Worm (Caenorhabditis elegans) whole organism, L3 larva: ENCODE results near the gene vrk-1.
"Not testable (repeated sequence)": the region's sequence is repeated elsewhere in the genome, so short reads cannot be mapped to it uniquely, and the experiment has no call there.

Experiments used
- R02D3.7 ChIP-seq: fragments of 150-350 bp; optimal IDR thresholded peaks from 2 replicates; lab custom pipeline; 2014; ENCODE audit warnings: missing biosample characterization, missing genetic modification characterization
- ZK546.5 ChIP-seq: sonication (generic microtip); optimal IDR thresholded peaks from 2 replicates; lab custom pipeline; 2017; ENCODE audit warnings: missing biosample characterization, missing genetic modification characterization
- aly-2 ChIP-seq: fragments of 150-350 bp; optimal IDR thresholded peaks from 2 replicates; lab custom pipeline; 2014; ENCODE audit warnings: missing biosample characterization, missing genetic modification characterization
- ama-1 ChIP-seq: fragments of 150-350 bp; optimal IDR thresholded peaks from 2 replicates; lab custom pipeline; 2018
- ceh-16 ChIP-seq: sonication (generic microtip); optimal IDR thresholded peaks from 2 replicates; lab custom pipeline; 2017; ENCODE audit warnings: missing biosample characterization, missing genetic modification characterization
- ceh-28 ChIP-seq: fragments of 150-350 bp; optimal IDR thresholded peaks from 2 replicates; lab custom pipeline; 2014; ENCODE audit warnings: missing biosample characterization, missing genetic modification reagents, missing genetic modification characterization
- ceh-82 ChIP-seq: fragments of 150-350 bp; optimal IDR thresholded peaks from 2 replicates; lab custom pipeline; 2014; ENCODE audit warnings: missing biosample characterization, missing genetic modification characterization
- ceh-9 ChIP-seq: sonication (generic microtip); optimal IDR thresholded peaks from 2 replicates; lab custom pipeline; 2018; ENCODE audit warnings: missing biosample characterization, missing genetic modification characterization
- daf-12 ChIP-seq: fragments of 150-350 bp; optimal IDR thresholded peaks from 2 replicates; lab custom pipeline; 2014; ENCODE audit warnings: missing biosample characterization, missing genetic modification reagents, missing genetic modification characterization
- egl-27 ChIP-seq: sonication (generic microtip); optimal IDR thresholded peaks from 4 replicates; lab custom pipeline; 2017; ENCODE audit warnings: missing biosample characterization, missing genetic modification reagents, missing genetic modification characterization
- egl-5 ChIP-seq: fragments of 150-350 bp; optimal IDR thresholded peaks from 2 replicates; lab custom pipeline; 2017; ENCODE audit warnings: missing biosample characterization, missing genetic modification reagents, missing genetic modification characterization, inconsistent platforms
- elt-1 ChIP-seq: fragments of 150-350 bp; optimal IDR thresholded peaks from 2 replicates; lab custom pipeline; 2014; ENCODE audit warnings: missing biosample characterization, missing genetic modification characterization
- elt-2 ChIP-seq: sonication (generic microtip); optimal IDR thresholded peaks from 2 replicates; lab custom pipeline; 2016; ENCODE audit warnings: missing genetic modification reagents, mild to moderate bottlenecking, missing genetic modification characterization, missing compliant biosample characterization
- elt-3 ChIP-seq, 3 experiments: fragments of 150-350 bp in 1 of 3; sonication (generic microtip) in 2 of 3; optimal IDR thresholded peaks; 2 replicates in 2 of 3; 4 replicates in 1 of 3; lab custom pipeline; 2014 to 2017; ENCODE audit warnings: missing biosample characterization in 3 of 3, missing genetic modification characterization in 3 of 3
- eor-1 ChIP-seq, 2 experiments: fragments of 150-350 bp; optimal IDR thresholded peaks; 2 replicates each; lab custom pipeline; 2014 to 2018; ENCODE audit warnings: missing biosample characterization in 2 of 2, missing genetic modification characterization in 2 of 2
- fkh-10 ChIP-seq: sonication (generic microtip); optimal IDR thresholded peaks from 2 replicates; lab custom pipeline; 2017; ENCODE audit warnings: missing biosample characterization, missing genetic modification reagents, missing genetic modification characterization
- fkh-2 ChIP-seq: fragments of 150-350 bp; optimal IDR thresholded peaks from 2 replicates; lab custom pipeline; 2014; ENCODE audit warnings: missing biosample characterization, missing genetic modification reagents, missing genetic modification characterization
- fos-1 ChIP-seq: fragments of 150-350 bp; optimal IDR thresholded peaks from 2 replicates; lab custom pipeline; 2014; ENCODE audit warnings: missing biosample characterization, missing genetic modification characterization
- hmg-11 ChIP-seq: sonication (generic microtip); optimal IDR thresholded peaks from 2 replicates; lab custom pipeline; 2016; ENCODE audit warnings: missing genetic modification characterization, missing compliant biosample characterization
- jun-1 ChIP-seq: fragments of 150-350 bp; optimal IDR thresholded peaks from 2 replicates; lab custom pipeline; 2014; ENCODE audit warnings: missing biosample characterization, missing genetic modification reagents, missing genetic modification characterization
- lin-15B ChIP-seq: fragments of 150-350 bp; optimal IDR thresholded peaks from 2 replicates; lab custom pipeline; 2014; ENCODE audit warnings: missing biosample characterization, missing genetic modification characterization
- lin-39 ChIP-seq: fragments of 150-350 bp; optimal IDR thresholded peaks from 2 replicates; lab custom pipeline; 2018; ENCODE audit warnings: missing biosample characterization, missing genetic modification reagents, missing genetic modification characterization
- lsy-12 ChIP-seq: sonication (generic microtip); optimal IDR thresholded peaks from 2 replicates; lab custom pipeline; 2016; ENCODE audit warnings: mild to moderate bottlenecking, missing genetic modification characterization, missing compliant biosample characterization
- mdl-1 ChIP-seq: fragments of 150-350 bp; optimal IDR thresholded peaks from 2 replicates; lab custom pipeline; 2014; ENCODE audit warnings: missing biosample characterization, missing genetic modification characterization
- mml-1 ChIP-seq: fragments of 150-350 bp; sonication (generic microtip); optimal IDR thresholded peaks from 3 replicates; lab custom pipeline; 2014; ENCODE audit warnings: missing biosample characterization, missing genetic modification characterization
- nhr-11 ChIP-seq: fragments of 150-350 bp; optimal IDR thresholded peaks from 2 replicates; lab custom pipeline; 2014; ENCODE audit warnings: missing biosample characterization, missing genetic modification characterization
- nhr-23 ChIP-seq: fragments of 150-350 bp; optimal IDR thresholded peaks from 2 replicates; lab custom pipeline; 2014; ENCODE audit warnings: missing biosample characterization, missing genetic modification reagents, missing genetic modification characterization
- nhr-237 ChIP-seq: fragments of 150-350 bp; optimal IDR thresholded peaks from 2 replicates; lab custom pipeline; 2014; ENCODE audit warnings: missing biosample characterization, missing genetic modification characterization
- nhr-25 ChIP-seq: sonication (generic microtip); optimal IDR thresholded peaks from 2 replicates; lab custom pipeline; 2017; ENCODE audit warnings: missing biosample characterization, missing genetic modification characterization
- nhr-28 ChIP-seq: fragments of 150-350 bp; optimal IDR thresholded peaks from 2 replicates; lab custom pipeline; 2014; ENCODE audit warnings: missing biosample characterization, missing genetic modification characterization
- nhr-43 ChIP-seq: sonication (generic microtip); optimal IDR thresholded peaks from 2 replicates; lab custom pipeline; 2016; ENCODE audit warnings: mild to moderate bottlenecking, missing genetic modification characterization, missing compliant biosample characterization; ENCODE audit not compliant: poor library complexity, severe bottlenecking
- nhr-67 ChIP-seq: fragments of 150-350 bp; optimal IDR thresholded peaks from 2 replicates; lab custom pipeline; 2014; ENCODE audit warnings: missing biosample characterization, missing genetic modification characterization
- nhr-76 ChIP-seq: fragments of 150-350 bp; sonication (generic microtip); optimal IDR thresholded peaks from 5 replicates; lab custom pipeline; 2014; ENCODE audit warnings: missing biosample characterization, missing genetic modification characterization
- nhr-77 ChIP-seq: fragments of 150-350 bp; optimal IDR thresholded peaks from 2 replicates; lab custom pipeline; 2014; ENCODE audit warnings: missing biosample characterization, missing genetic modification characterization
- pqm-1 ChIP-seq: fragments of 150-350 bp; optimal IDR thresholded peaks from 2 replicates; lab custom pipeline; 2017; ENCODE audit warnings: missing biosample characterization, missing genetic modification characterization, inconsistent platforms
- sea-2 ChIP-seq: fragments of 150-350 bp; sonication (generic microtip); optimal IDR thresholded peaks from 4 replicates; lab custom pipeline; 2014; ENCODE audit warnings: missing biosample characterization, missing genetic modification reagents, missing genetic modification characterization
- skn-1 ChIP-seq: fragments of 150-350 bp; optimal IDR thresholded peaks from 2 replicates; lab custom pipeline; 2014; ENCODE audit warnings: missing biosample characterization, missing genetic modification characterization
- snpc-4 ChIP-seq: fragments of 150-350 bp; optimal IDR thresholded peaks from 2 replicates; lab custom pipeline; 2014; ENCODE audit warnings: missing biosample characterization, missing genetic modification characterization
- tbx-2 ChIP-seq: sonication (generic microtip); optimal IDR thresholded peaks from 2 replicates; lab custom pipeline; 2016; ENCODE audit warnings: mild to moderate bottlenecking, missing genetic modification characterization, missing compliant biosample characterization
- unc-39 ChIP-seq: sonication (generic microtip); optimal IDR thresholded peaks from 4 replicates; lab custom pipeline; 2017; ENCODE audit warnings: missing biosample characterization, missing genetic modification characterization
- unc-62 ChIP-seq: fragments of 150-350 bp; sonication (generic microtip); optimal IDR thresholded peaks from 4 replicates; lab custom pipeline; 2014; ENCODE audit warnings: missing biosample characterization, missing genetic modification reagents, missing genetic modification characterization
- ztf-11 ChIP-seq: fragments of 150-350 bp; optimal IDR thresholded peaks from 2 replicates; lab custom pipeline; 2014; ENCODE audit warnings: missing biosample characterization, missing genetic modification characterization
- ztf-4 ChIP-seq: fragments of 150-350 bp; optimal IDR thresholded peaks from 2 replicates; lab custom pipeline; 2014; ENCODE audit warnings: missing biosample characterization, missing genetic modification characterization

The vrk-1 gene

DNA sequence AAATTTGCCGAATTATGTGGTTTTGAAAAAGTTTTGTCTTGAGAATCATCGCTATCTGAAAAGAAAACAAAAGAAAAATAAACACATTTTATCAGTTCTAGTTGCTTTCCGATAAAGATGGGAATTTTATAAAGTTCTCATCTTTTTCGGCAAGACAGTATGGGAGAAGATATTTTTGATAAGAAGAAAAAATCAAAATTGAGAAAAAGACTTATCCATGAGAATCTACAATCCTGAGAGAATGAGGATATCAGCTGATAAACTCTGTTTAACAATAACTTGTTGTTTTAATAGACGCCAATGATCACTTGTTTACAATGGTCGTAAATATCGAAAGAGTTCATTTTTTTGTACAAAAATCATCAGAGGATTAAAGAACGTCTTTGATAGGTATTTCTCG, 45.7 kb upstream of the vrk-1 start, which contains the start of gene F55C12.6:
F55C12.6 (minus strand) TSS at position 101 of the 400 bp plus-strand sequence.
- TF ChIP-seq elt-1 (no peak), nhr-25 (no peak), ztf-4 (tag; lab: Kevin White, UChicago) (no peak), ztf-11 (tag; lab: Kevin White, UChicago) (no peak), nhr-43 (no peak)

DNA sequence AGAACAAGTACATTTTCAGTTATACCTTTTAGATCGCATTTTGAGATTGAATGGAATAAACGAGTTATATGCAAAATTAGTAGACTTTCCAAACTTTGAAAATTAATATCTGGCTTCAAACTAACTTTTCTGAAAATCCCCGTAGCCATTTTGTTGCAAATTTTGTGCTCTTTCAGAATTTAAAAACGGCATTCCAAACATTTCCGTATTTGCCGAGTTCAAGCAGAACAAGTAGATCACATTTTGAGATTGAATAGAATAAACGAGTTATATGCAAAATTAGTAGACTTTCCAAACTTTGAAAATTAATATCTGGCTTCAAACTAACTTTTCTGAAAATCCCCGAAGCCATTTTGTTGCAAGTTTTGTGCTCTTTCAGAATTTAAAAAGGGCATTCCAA, 45.3 kb upstream of the vrk-1 start, which contains the start of gene F55C12.2:
F55C12.2 (plus strand) TSS at position 301 of the 400 bp plus-strand sequence.
- TF ChIP-seq fos-1 (tag; lab: Kevin White, UChicago); fkh-10 (GFP tag; lab: Kevin White, UChicago); eor-1 (tag; optimal IDR thresholded peaks at IDR 0.05; lab: Kevin White, UChicago): not testable (repeated sequence)
- TF ChIP-seq, all 47 proteins: peak for 0; not testable (repeated sequence) for 47

- TF ChIP-seq nhr-23 (tag; lab: Kevin White, UChicago) = peak; percentile 19
- TF ChIP-seq nhr-25 = peak; percentile 90
- TF ChIP-seq nhr-237 = no peak
- no peak for TF ChIP-seq ztf-4 (tag; lab: Kevin White, UChicago)
- no peak for TF ChIP-seq fkh-2 (tag; lab: Kevin White, UChicago)
- TF ChIP-seq, all 47 proteins: peak for 2
Observed at ce11 chrII:5880677-5881076, 41.1 kb upstream of the vrk-1 start.

DNA sequence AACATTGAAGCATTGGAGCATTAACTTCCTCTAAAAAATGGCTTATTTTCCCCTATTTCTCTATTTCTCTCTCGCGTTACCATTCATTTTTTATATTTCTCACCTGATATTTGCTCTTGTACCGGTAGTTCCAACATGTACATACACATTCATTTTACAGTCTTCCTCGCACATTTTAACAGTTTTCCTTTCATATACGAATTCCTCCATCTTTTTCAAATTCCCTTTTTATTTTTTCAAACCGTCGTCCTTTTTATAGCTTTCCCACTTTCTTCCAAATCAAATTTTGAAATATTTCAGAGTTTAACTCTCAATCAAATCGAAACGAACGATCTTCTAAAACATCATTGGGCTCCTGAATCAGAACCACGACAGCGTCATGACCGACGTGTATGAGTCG, 37.5 kb upstream of the vrk-1 start, which contains the start of gene rfip-1:
rfip-1 (plus strand) TSS at position 301 of the 400 bp plus-strand sequence.
- no peak for TF ChIP-seq daf-12 (tag; lab: Kevin White, UChicago)
- TF ChIP-seq egl-5 (tag; lab: Kevin White, UChicago) = no peak
- no peak for TF ChIP-seq nhr-11 (tag; lab: Kevin White, UChicago)
- no peak for TF ChIP-seq nhr-43

- TF ChIP-seq ztf-4 (tag; lab: Kevin White, UChicago) (no peak), aly-2 (no peak), eor-1 (tag; optimal IDR thresholded peaks at IDR 0.05; lab: Kevin White, UChicago) (no peak), fkh-10 (GFP tag; lab: Kevin White, UChicago) (no peak), nhr-23 (tag; lab: Kevin White, UChicago) (peak; percentile 72), lin-39 (tag; lab: Kevin White, UChicago) (no peak), nhr-237 (no peak), nhr-28 (tag; lab: Kevin White, UChicago) (no peak), snpc-4 (tag; lab: Kevin White, UChicago) (no peak), elt-2 (tag; lab: Kevin White, UChicago) (peak; percentile 67), ama-1 (lab: Kevin White, UChicago) (no peak), ceh-82 (tag; lab: Kevin White, UChicago) (no peak), nhr-43 (peak; percentile 77), nhr-67 (tag; lab: Kevin White, UChicago) (no peak), elt-3 (tag; optimal IDR thresholded peaks at IDR 0.05; lab: Kevin White, UChicago) (peak in 1 of 3 experiments; percentile 53), mml-1 (tag; lab: Kevin White, UChicago) (no peak), daf-12 (tag; lab: Kevin White, UChicago) (no peak), pqm-1 (no peak), unc-39 (tag; lab: Kevin White, UChicago) (no peak), ZK546.5 (tag; lab: Kevin White, UChicago) (no peak), nhr-77 (no peak), fos-1 (tag; lab: Kevin White, UChicago) (no peak), nhr-76 (no peak), R02D3.7 (no peak), sea-2 (no peak), hmg-11 (tag; lab: Kevin White, UChicago) (no peak), skn-1 (tag; lab: Kevin White, UChicago) (no peak), ceh-9 (tag; lab: Kevin White, UChicago) (no peak), nhr-25 (peak; percentile 96), ceh-16 (no peak), elt-1 (no peak), jun-1 (tag; lab: Kevin White, UChicago) (no peak), mdl-1 (tag; lab: Kevin White, UChicago) (no peak), egl-27 (tag; lab: Kevin White, UChicago) (no peak), ztf-11 (tag; lab: Kevin White, UChicago) (no peak), ceh-28 (peak; percentile 60), tbx-2 (tag; lab: Kevin White, UChicago) (no peak), nhr-11 (tag; lab: Kevin White, UChicago) (no peak), lin-15B (tag; lab: Kevin White, UChicago) (no peak), unc-62 (GFP tag; lab: Kevin White, UChicago) (no peak), egl-5 (tag; lab: Kevin White, UChicago) (no peak), lsy-12 (tag; lab: Kevin White, UChicago) (no peak)
Observed at ce11 chrII:5885966-5886621, 35.7 kb upstream of the vrk-1 start.
